Fruit fly (Drosophila melanogaster) whole organism, wandering third instar larva: ENCODE measurements around the gene CG12746.

Experiments
- Abd-B ChIP-seq: fragments of >200 bp; optimal IDR thresholded peaks from 2 replicates; lab custom pipeline; 2017; ENCODE audit warnings: missing biosample characterization, missing genetic modification characterization
- GATAd ChIP-seq: sonication (Bioruptor generic); optimal IDR thresholded peaks from 2 replicates; lab custom pipeline; 2016; ENCODE audit warnings: missing biosample characterization, missing genetic modification characterization
- Hr83 ChIP-seq: fragments of 200-300 bp; sonication (Bioruptor generic); optimal IDR thresholded peaks from 2 replicates; lab custom pipeline; 2016; ENCODE audit warnings: missing biosample characterization, mild to moderate bottlenecking, missing genetic modification characterization, moderate library complexity; ENCODE audit not compliant: poor library complexity, severe bottlenecking
- Jra ChIP-seq: sonication (Bioruptor generic); optimal IDR thresholded peaks from 2 replicates; lab custom pipeline; 2016; ENCODE audit warnings: missing biosample characterization, missing genetic modification characterization
- Mio ChIP-seq: sonication (Bioruptor generic); optimal IDR thresholded peaks from 2 replicates; lab custom pipeline; 2016; ENCODE audit warnings: missing biosample characterization, missing genetic modification characterization
- dl ChIP-seq, 2 experiments: fragments of 175-275, 200-275 bp in 1 of 2; fragments of 200-275 bp in 1 of 2; sonication (Bioruptor generic); optimal IDR thresholded peaks; lab custom pipeline; 2018; ENCODE audit warnings: mild to moderate bottlenecking in 2 of 2, missing biosample characterization in 2 of 2, missing genetic modification characterization in 2 of 2, moderate library complexity in 2 of 2; ENCODE audit not compliant: partially characterized antibody in 2 of 2, insufficient read depth in 1 of 2
- fru ChIP-seq: fragments of 200-800 bp; sonication (Bioruptor generic); optimal IDR thresholded peaks from 3 replicates; lab custom pipeline; 2016; ENCODE audit warnings: missing biosample characterization, mild to moderate bottlenecking, missing genetic modification characterization
- woc ChIP-seq: sonication (Bioruptor generic); optimal IDR thresholded peaks from 2 replicates; lab custom pipeline; 2016; ENCODE audit warnings: missing biosample characterization, mild to moderate bottlenecking, missing genetic modification characterization

dm6 chr3R:5517876-5518211 is 46.8 kb upstream of the CG12746 start:
- TF ChIP-seq Jra (GFP tag; lab: Kevin White, UChicago) (no peak), Hr83 (no peak), fru (GFP tag; lab: Kevin White, UChicago) (no peak), dl (GFP tag; optimal IDR thresholded peaks at IDR 0.05; lab: Kevin White, UChicago; ENCODE audit: insufficient read depth in 1 of 2, partially characterized antibody in 2 of 2) (no peak), Abd-B (GFP tag; lab: Kevin White, UChicago) (no peak), GATAd (no peak), woc (GFP tag; lab: Kevin White, UChicago) (no peak), Mio (no peak)
